Worm (Caenorhabditis elegans) whole organism, midembryonic: Measurements from ENCODE around the gene D1005.2.

Experiments
- T22C8.4 ChIP-seq: fragments of 200-800 bp; sonication (Bioruptor generic); IDR thresholded peaks from 2 replicates; pipeline ENCODE4 v1.3.6; 2022; ENCODE audit warnings: missing genetic modification characterization, missing compliant biosample characterization
- cog-1 ChIP-seq: sonication (generic microtip); optimal IDR thresholded peaks from 2 replicates; lab custom pipeline; 2016; ENCODE audit warnings: missing genetic modification characterization, missing compliant biosample characterization
- flt-1 ChIP-seq: fragments of 200-800 bp; sonication (Bioruptor generic); IDR thresholded peaks from 2 replicates; pipeline ENCODE4 v1.3.6; 2022; ENCODE audit warnings: missing genetic modification characterization, missing compliant biosample characterization
- klf-2 ChIP-seq: fragments of 200-800 bp; sonication (Bioruptor generic); conservative IDR thresholded peaks from 2 replicates; pipeline ENCODE4 v1.3.6; 2022; ENCODE audit warnings: missing genetic modification reagents, missing genetic modification characterization, missing compliant biosample characterization
- med-1 ChIP-seq: sonication (generic microtip); optimal IDR thresholded peaks from 2 replicates; lab custom pipeline; 2017; ENCODE audit warnings: missing genetic modification characterization, mild to moderate bottlenecking, missing compliant biosample characterization, antibody characterized with exemption, missing genetic modification reagents; ENCODE audit not compliant: insufficient read depth
- ref-1 ChIP-seq: fragments of 200-800 bp; sonication (Bioruptor generic); conservative IDR thresholded peaks from 2 replicates; pipeline ENCODE4 v1.3.6; 2022; ENCODE audit warnings: missing genetic modification reagents, missing genetic modification characterization, missing compliant biosample characterization
- tab-1 ChIP-seq: fragments of 200-800 bp; sonication (Bioruptor generic); IDR thresholded peaks from 2 replicates; pipeline ENCODE4 v1.3.6; 2022; ENCODE audit warnings: missing genetic modification characterization, missing compliant biosample characterization
- ztf-23 ChIP-seq: fragments of 200-800 bp; sonication (Bioruptor generic); IDR thresholded peaks from 2 replicates; pipeline ENCODE4 v1.3.6; 2022; ENCODE audit warnings: missing genetic modification reagents, missing genetic modification characterization, missing compliant biosample characterization
- ztf-29 ChIP-seq: fragments of 200-800 bp; sonication (Bioruptor generic); IDR thresholded peaks from 2 replicates; pipeline ENCODE4 v1.3.6; 2022; ENCODE audit warnings: missing genetic modification reagents, missing genetic modification characterization, missing compliant biosample characterization

The D1005.2 gene

ce11 chrX:1488775-1489174, 30.0 kb downstream of the D1005.2 start:
- TF ChIP-seq med-1 (no peak), ref-1 (GFP tag; lab: Robert Waterston, UW) (no peak), ztf-29 (GFP tag; lab: Robert Waterston, UW) (no peak), ztf-23 (GFP tag; lab: Robert Waterston, UW) (no peak), flt-1 (GFP tag; lab: Robert Waterston, UW) (no peak), tab-1 (GFP tag; lab: Robert Waterston, UW) (no peak), T22C8.4 (GFP tag; lab: Robert Waterston, UW) (no peak), cog-1 (tag; lab: Kevin White, UChicago) (no peak), klf-2 (GFP tag; lab: Robert Waterston, UW) (no peak)

DNA sequence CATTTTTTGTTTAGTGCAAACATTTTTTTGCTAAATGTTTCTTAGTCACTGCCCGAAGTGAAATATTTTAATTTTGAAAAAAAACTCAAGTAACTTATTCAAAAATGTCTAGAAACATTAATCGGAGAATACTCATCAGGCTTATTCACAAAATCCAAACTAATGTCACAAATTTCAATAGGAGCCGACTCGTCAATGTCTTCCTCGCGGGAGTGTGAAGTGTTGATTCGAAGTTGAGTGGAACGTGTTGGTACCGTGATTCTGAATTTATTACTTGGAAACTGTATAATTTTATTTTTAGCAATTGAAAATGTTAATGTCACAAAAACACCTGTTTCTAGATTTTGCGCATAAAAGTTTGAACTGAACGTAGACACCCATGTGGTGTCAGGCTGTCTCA, 30.8 kb downstream of the D1005.2 start:
- no peak for TF ChIP-seq med-1
- no peak for TF ChIP-seq flt-1 (GFP tag; lab: Robert Waterston, UW)
- TF ChIP-seq ztf-29 (GFP tag; lab: Robert Waterston, UW) = no peak
- TF ChIP-seq T22C8.4 (GFP tag; lab: Robert Waterston, UW) = no peak
- TF ChIP-seq ztf-23 (GFP tag; lab: Robert Waterston, UW) = no peak
- TF ChIP-seq cog-1 (tag; lab: Kevin White, UChicago) = no peak
- no peak for TF ChIP-seq tab-1 (GFP tag; lab: Robert Waterston, UW)

DNA sequence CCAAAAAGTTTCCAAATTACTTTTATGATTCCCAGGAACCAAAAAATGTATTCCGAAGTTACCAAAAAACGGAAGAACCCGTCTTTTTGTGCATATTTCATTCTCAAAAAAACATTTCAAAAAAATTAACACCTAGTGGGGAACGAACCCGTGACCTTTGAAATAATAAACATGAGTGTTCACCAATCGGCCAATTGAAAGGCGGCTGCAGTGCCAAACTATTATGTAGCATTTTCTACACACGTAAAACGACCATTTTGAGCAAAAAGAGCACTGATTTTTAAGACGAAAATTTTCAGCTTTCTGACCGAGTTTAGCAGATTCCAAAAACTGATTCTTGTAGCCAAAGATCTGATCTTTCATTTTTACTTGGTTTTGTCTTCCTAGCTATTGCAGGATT, 32.2 kb downstream of the D1005.2 start:
- no peak for TF ChIP-seq med-1
- TF ChIP-seq ref-1 (GFP tag; lab: Robert Waterston, UW) = no peak
- TF ChIP-seq tab-1 (GFP tag; lab: Robert Waterston, UW) = no peak
- no peak for TF ChIP-seq T22C8.4 (GFP tag; lab: Robert Waterston, UW)
- no peak for TF ChIP-seq klf-2 (GFP tag; lab: Robert Waterston, UW)
- no peak for TF ChIP-seq ztf-29 (GFP tag; lab: Robert Waterston, UW)
- no peak for TF ChIP-seq flt-1 (GFP tag; lab: Robert Waterston, UW)
- TF ChIP-seq cog-1 (tag; lab: Kevin White, UChicago) = no peak
- TF ChIP-seq ztf-23 (GFP tag; lab: Robert Waterston, UW) = no peak

ce11 chrX:1492174-1492573, 33.4 kb downstream of the D1005.2 start:
- no peak for TF ChIP-seq ztf-29 (GFP tag; lab: Robert Waterston, UW)

- TF ChIP-seq cog-1 (tag; lab: Kevin White, UChicago) (no peak), ztf-23 (GFP tag; lab: Robert Waterston, UW) (no peak), med-1 (no peak), klf-2 (GFP tag; lab: Robert Waterston, UW) (no peak), tab-1 (GFP tag; lab: Robert Waterston, UW) (no peak), ztf-29 (GFP tag; lab: Robert Waterston, UW) (no peak), flt-1 (GFP tag; lab: Robert Waterston, UW) (no peak), ref-1 (GFP tag; lab: Robert Waterston, UW) (no peak), T22C8.4 (GFP tag; lab: Robert Waterston, UW) (no peak)
Observed at ce11 chrX:1494256-1494655, 35.4 kb downstream of the D1005.2 start, which contains the start of gene F09E10.5. Gene F09E10.5, minus strand, starts transcription at chrX:1494356.

ce11 chrX:1495980-1496379, 37.2 kb downstream of the D1005.2 start:
- TF ChIP-seq med-1 (no peak), T22C8.4 (GFP tag; lab: Robert Waterston, UW) (no peak), tab-1 (GFP tag; lab: Robert Waterston, UW) (no peak), flt-1 (GFP tag; lab: Robert Waterston, UW) (no peak), ref-1 (GFP tag; lab: Robert Waterston, UW) (no peak), ztf-23 (GFP tag; lab: Robert Waterston, UW) (no peak), ztf-29 (GFP tag; lab: Robert Waterston, UW) (no peak; the same call in 1 of the 2 replicates), klf-2 (GFP tag; lab: Robert Waterston, UW) (no peak), cog-1 (tag; lab: Kevin White, UChicago) (no peak)

- TF ChIP-seq ztf-29 (GFP tag; lab: Robert Waterston, UW) (no peak), ref-1 (GFP tag; lab: Robert Waterston, UW) (no peak), klf-2 (GFP tag; lab: Robert Waterston, UW) (no peak), cog-1 (tag; lab: Kevin White, UChicago) (no peak), tab-1 (GFP tag; lab: Robert Waterston, UW) (no peak), flt-1 (GFP tag; lab: Robert Waterston, UW) (no peak), ztf-23 (GFP tag; lab: Robert Waterston, UW) (no peak), med-1 (no peak)
Observed at ce11 chrX:1497581-1497980, 38.8 kb downstream of the D1005.2 start, which contains the start of gene F09E10.6. Gene F09E10.6, minus strand, starts transcription at chrX:1497681.

DNA sequence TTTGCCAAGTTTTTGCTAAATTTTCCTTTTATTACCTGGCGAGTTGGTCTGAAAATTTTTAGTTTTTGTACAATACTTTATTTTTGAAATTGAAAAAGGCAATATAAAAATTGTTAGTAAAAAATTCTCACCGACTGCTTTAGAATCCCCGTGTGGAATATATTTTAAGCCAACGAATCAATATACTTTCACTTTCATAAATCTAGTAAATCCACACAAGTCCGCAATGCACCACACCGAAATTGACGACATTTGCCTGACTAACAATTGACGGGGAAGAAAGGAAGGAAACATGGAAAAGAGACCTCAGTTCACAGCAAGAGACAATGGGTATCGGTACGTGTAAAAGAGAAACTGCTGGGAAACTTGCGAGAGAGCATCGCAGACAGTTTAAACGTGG, 40.7 kb downstream of the D1005.2 start:
- TF ChIP-seq T22C8.4 (GFP tag; lab: Robert Waterston, UW) = no peak
- TF ChIP-seq tab-1 (GFP tag; lab: Robert Waterston, UW) = no peak
- TF ChIP-seq flt-1 (GFP tag; lab: Robert Waterston, UW) = no peak
- TF ChIP-seq ztf-29 (GFP tag; lab: Robert Waterston, UW) = no peak
- no peak for TF ChIP-seq ref-1 (GFP tag; lab: Robert Waterston, UW)
- TF ChIP-seq ztf-23 (GFP tag; lab: Robert Waterston, UW) = no peak
- TF ChIP-seq med-1 = no peak
- no peak for TF ChIP-seq cog-1 (tag; lab: Kevin White, UChicago)

DNA sequence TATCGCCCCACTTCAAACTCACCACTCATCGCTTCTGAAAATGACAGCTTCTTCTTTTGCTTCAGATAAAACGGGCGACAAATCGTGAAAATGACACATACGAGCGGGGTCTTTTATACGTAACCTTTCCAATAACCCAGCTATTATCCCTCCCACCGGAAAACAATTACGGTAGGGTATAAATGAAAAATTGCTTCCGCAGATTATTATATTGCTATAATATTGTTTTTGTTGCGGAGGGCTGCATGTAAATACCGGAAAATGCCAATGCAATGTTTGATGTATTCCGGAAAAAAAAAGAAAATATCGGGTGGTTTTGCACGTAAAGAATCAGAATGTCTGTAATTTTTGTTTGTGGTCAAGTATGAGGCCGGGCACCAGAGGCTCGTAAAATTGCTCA, 42.9 kb downstream of the D1005.2 start, which contains the start of gene F09E10.7:
Gene F09E10.7 (minus strand): TSS at position 101 of the 400 bp plus-strand sequence.
- TF ChIP-seq ref-1 (GFP tag; lab: Robert Waterston, UW) (no peak), ztf-23 (GFP tag; lab: Robert Waterston, UW) (no peak), klf-2 (GFP tag; lab: Robert Waterston, UW) (no peak), T22C8.4 (GFP tag; lab: Robert Waterston, UW) (no peak), flt-1 (GFP tag; lab: Robert Waterston, UW) (no peak), cog-1 (tag; lab: Kevin White, UChicago) (no peak), tab-1 (GFP tag; lab: Robert Waterston, UW) (no peak), ztf-29 (GFP tag; lab: Robert Waterston, UW) (no peak), med-1 (no peak)
